Worm (Caenorhabditis elegans) whole organism, late embryonic: ENCODE data around the gene zfp-1.

Experiments
- K09A11.1 ChIP-seq: sonication (generic microtip); optimal IDR thresholded peaks from 2 replicates; lab custom pipeline; 2017; ENCODE audit warnings: antibody characterized with exemption, mild to moderate bottlenecking, missing genetic modification characterization, missing compliant biosample characterization; ENCODE audit not compliant: insufficient read depth
- ceh-34 ChIP-seq: sonication (generic microtip); optimal IDR thresholded peaks from 2 replicates; lab custom pipeline; 2016; ENCODE audit warnings: mild to moderate bottlenecking, missing genetic modification characterization, missing compliant biosample characterization
- nfya-1 ChIP-seq: sonication (generic microtip); optimal IDR thresholded peaks from 2 replicates; lab custom pipeline; 2017; ENCODE audit warnings: missing genetic modification characterization, mild to moderate bottlenecking, missing compliant biosample characterization, antibody characterized with exemption, moderate library complexity
- pax-1 ChIP-seq: fragments of 150-350 bp; optimal IDR thresholded peaks from 2 replicates; lab custom pipeline; 2014; ENCODE audit warnings: missing biosample characterization, missing genetic modification characterization
- sdc-2 ChIP-seq: sonication (generic microtip); optimal IDR thresholded peaks from 2 replicates; lab custom pipeline; 2016; ENCODE audit warnings: missing genotype, missing genetic modification characterization, missing compliant biosample characterization

ce11 chrIII:8797211-8797733 lies 5.9 kb downstream of the zfp-1 start:
- TF ChIP-seq K09A11.1 (no peak), pax-1 (tag; lab: Kevin White, UChicago) (no peak), nfya-1 (peak; percentile 66), ceh-34 (no peak), sdc-2 (tag; lab: Kevin White, UChicago) (no peak)
